Fruit fly (Drosophila melanogaster): ENCODE measurements around the gene CG8813.

The CG8813 gene

DNA sequence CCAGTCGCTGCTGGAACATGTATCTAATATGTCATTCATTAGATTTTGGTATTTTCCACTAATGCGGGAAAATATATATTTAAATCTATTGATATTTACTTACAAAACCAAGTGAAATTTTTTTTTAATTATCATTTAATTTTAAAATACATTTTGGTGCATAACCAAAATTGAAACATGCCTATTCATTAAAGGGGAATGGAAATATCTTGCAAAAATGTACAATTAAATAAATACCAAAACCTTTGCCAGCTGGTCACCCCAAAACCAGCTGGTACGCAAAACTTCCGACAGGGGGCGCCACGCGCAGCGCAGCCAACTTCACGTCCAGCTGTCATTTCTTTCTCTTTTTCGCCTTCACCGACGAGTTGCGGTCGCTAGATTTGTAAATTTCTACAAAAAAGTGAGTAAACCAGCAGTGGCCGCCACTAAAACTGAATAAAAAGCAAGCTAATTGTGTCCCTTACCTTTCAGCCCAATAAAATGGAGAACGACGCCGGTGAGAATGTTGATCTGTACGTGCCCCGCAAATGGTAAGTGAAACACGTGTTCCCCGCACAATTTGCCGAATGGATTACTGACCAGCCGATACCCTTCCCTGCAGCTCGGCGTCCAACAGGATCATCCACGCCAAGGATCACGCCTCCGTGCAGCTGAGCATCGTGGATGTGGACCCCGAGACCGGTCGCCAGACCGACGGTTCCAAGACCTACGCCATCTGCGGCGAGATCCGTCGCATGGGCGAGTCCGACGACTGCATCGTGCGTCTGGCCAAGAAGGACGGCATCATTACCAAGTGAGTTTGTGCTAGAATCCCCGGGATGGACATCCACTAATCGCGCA is 13.5 kb upstream of the CG8813 start, which contains the start of the genes CG3104 and RpS21 (continued):
- TF ChIP-seq CG12155 (GFP tag; optimal IDR thresholded peaks at IDR 0.05) (peak; percentile 87), dati (GFP tag; IDR thresholded peaks at IDR 0.05) (peak; percentile 75), mirr (GFP tag; optimal IDR thresholded peaks at IDR 0.05) (peak; percentile 89), so (GFP tag; IDR thresholded peaks at IDR 0.05) (peak; percentile 74), sens (GFP tag) (peak; percentile 96), CG6791 (GFP tag; IDR thresholded peaks at IDR 0.05; ENCODE audit: partially characterized antibody) (0 out of 3 replicates have a peak, but pooled peaks have one; percentile 5), CG17359 (tag; optimal IDR thresholded peaks at IDR 0.05) (peak; percentile 76), hb (GFP tag; IDR thresholded peaks at IDR 0.05; ENCODE audit: partially characterized antibody) (no peak), CG13123 (GFP tag; optimal IDR thresholded peaks at IDR 0.05) (peak; percentile 100), CG17568 (GFP tag; optimal IDR thresholded peaks at IDR 0.05) (peak; percentile 75), D19B (GFP tag; optimal IDR thresholded peaks at IDR 0.05) (peak; percentile 56), Hmx (GFP tag; optimal IDR thresholded peaks at IDR 0.05) (no peak), Gug (GFP tag; IDR thresholded peaks at IDR 0.05) (peak; percentile 88), nmo (GFP tag; optimal IDR thresholded peaks at IDR 0.05) (peak; percentile 86), fd3F (GFP tag; optimal IDR thresholded peaks at IDR 0.05) (peak; percentile 73), Oli (tag; optimal IDR thresholded peaks at IDR 0.05) (peak; percentile 62), CG13287 (GFP tag; IDR thresholded peaks at IDR 0.05; ENCODE audit: partially characterized antibody) (peak; percentile 9; the same call in 1 of the 2 replicates), Optix (GFP tag; IDR thresholded peaks at IDR 0.05) (peak; percentile 82), CG5245 (GFP tag; optimal IDR thresholded peaks at IDR 0.05) (peak; percentile 88), Xrp1 (GFP tag; IDR thresholded peaks at IDR 0.05) (peak; percentile 60), CG12744 (GFP tag; optimal IDR thresholded peaks at IDR 0.05) (peak; percentile 71), pros (GFP tag; optimal IDR thresholded peaks at IDR 0.05) (no peak), yki (optimal IDR thresholded peaks at IDR 0.05) (no peak), NFAT (GFP tag; IDR thresholded peaks at IDR 0.05) (peak; percentile 98), Atf3 (GFP tag; optimal IDR thresholded peaks at IDR 0.05) (peak; percentile 76), sima (GFP tag; optimal IDR thresholded peaks at IDR 0.05) (no peak), fu2 (GFP tag; optimal IDR thresholded peaks at IDR 0.05) (peak; percentile 82), Aef1 (GFP tag; IDR thresholded peaks at IDR 0.05) (peak; percentile 88), CG1233 (GFP tag; optimal IDR thresholded peaks at IDR 0.05) (peak; percentile 93), CG13775 (GFP tag; optimal IDR thresholded peaks at IDR 0.05) (peak; percentile 93), CG10209 (GFP tag; optimal IDR thresholded peaks at IDR 0.05) (peak; percentile 87), Dfd (GFP tag; optimal IDR thresholded peaks at IDR 0.05) (no peak), CG6175 (GFP tag; IDR thresholded peaks at IDR 0.05) (peak; percentile 87), CG31365 (tag; optimal IDR thresholded peaks at IDR 0.05) (peak; percentile 65), CG11696 (GFP tag; IDR thresholded peaks at IDR 0.05) (peak; percentile 66), CG9727 (GFP tag; optimal IDR thresholded peaks at IDR 0.05) (peak; percentile 93), Myb (GFP tag; optimal IDR thresholded peaks at IDR 0.05) (peak; percentile 65), CrebB (tag; optimal IDR thresholded peaks at IDR 0.05) (peak; percentile 76), CG2116 (GFP tag; optimal IDR thresholded peaks at IDR 0.05) (peak; percentile 70), CG1602 (GFP tag; optimal IDR thresholded peaks at IDR 0.05) (peak; percentile 72), CG15269 (tag; optimal IDR thresholded peaks at IDR 0.05) (peak; percentile 72), CG10274 (GFP tag; optimal IDR thresholded peaks at IDR 0.05) (peak; percentile 85), CG31441 (GFP tag; IDR thresholded peaks at IDR 0.05) (peak; percentile 75), Trl (optimal IDR thresholded peaks at IDR 0.05) (no peak), Trl (GFP tag; optimal IDR thresholded peaks at IDR 0.05) (peak; percentile 93), CG4617 (GFP tag; optimal IDR thresholded peaks at IDR 0.05; ENCODE audit: borderline replicate concordance) (peak; percentile 92), cad (GFP tag; optimal IDR thresholded peaks at IDR 0.05) (no peak), CG32772 (GFP tag; IDR thresholded peaks at IDR 0.05) (peak; percentile 88), CG15514 (GFP tag; optimal IDR thresholded peaks at IDR 0.05) (peak; percentile 88), CG8359 (GFP tag; optimal IDR thresholded peaks at IDR 0.05; ENCODE audit: borderline replicate concordance) (peak; percentile 43)
